Worm (Caenorhabditis elegans): ENCODE results near the gene F09C6.14.

DNA sequence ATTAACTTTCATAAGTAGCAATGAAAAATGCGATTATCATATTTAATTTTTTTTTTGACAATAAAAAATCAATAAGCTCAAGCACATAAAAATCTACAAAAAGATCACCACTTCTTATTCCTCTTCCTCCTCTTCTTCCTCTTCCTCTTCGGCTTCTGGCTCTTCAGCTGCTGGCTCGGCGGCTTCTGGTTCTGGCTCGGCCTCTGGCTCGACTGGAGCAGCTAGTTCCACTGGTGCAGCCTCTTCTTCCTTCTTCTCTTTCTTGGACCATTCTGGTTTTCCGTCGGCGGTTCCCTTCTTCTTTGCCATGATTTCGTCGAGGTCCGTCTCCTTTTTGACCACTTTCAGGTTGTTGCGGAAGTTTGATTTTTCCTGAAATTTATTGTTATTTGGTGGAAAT lies 47.1 kb upstream of the F09C6.14 start:
- TF ChIP-seq pes-1 (GFP tag; IDR thresholded peaks at IDR 0.05) (no peak), tra-4 (tag; optimal IDR thresholded peaks at IDR 0.05) (no peak), B0310.2 (tag; optimal IDR thresholded peaks at IDR 0.05) (no peak), ama-1 (optimal IDR thresholded peaks at IDR 0.05) (no peak), hnd-1 (tag; optimal IDR thresholded peaks at IDR 0.05) (no peak)

All from whole organism, early embryonic.